Fruit fly (Drosophila melanogaster): ENCODE data around the gene smo.

smo gene

dm6 chr2L:277122-277671 is at the start of gene smo:
Gene smo, plus strand, starts transcription at chr2L:277582.
- TF ChIP-seq D1 (tag; optimal IDR thresholded peaks at IDR 0.05): no peak
- TF ChIP-seq CG17806 (tag; optimal IDR thresholded peaks at IDR 0.05): no peak
- peak; percentile 27 for TF ChIP-seq EcR (GFP tag; optimal IDR thresholded peaks at IDR 0.05)
- no peak for TF ChIP-seq CG32121 (GFP tag; IDR thresholded peaks at IDR 0.05)

- TF ChIP-seq CG14655 (GFP tag; optimal IDR thresholded peaks at IDR 0.05): no peak
- no peak for TF ChIP-seq EcR (GFP tag; optimal IDR thresholded peaks at IDR 0.05)
- no peak for TF ChIP-seq CG9948 (tag; optimal IDR thresholded peaks at IDR 0.05)
- no peak for TF ChIP-seq gl (tag; optimal IDR thresholded peaks at IDR 0.05)
- no peak for TF ChIP-seq CG4496 (GFP tag; IDR thresholded peaks at IDR 0.05)
- no peak for TF ChIP-seq CG13204 (GFP tag; optimal IDR thresholded peaks at IDR 0.05)
- no peak for TF ChIP-seq CG12605 (GFP tag; IDR thresholded peaks at IDR 0.05)
- no peak for TF ChIP-seq fd96Ca (GFP tag; IDR thresholded peaks at IDR 0.05)
- TF ChIP-seq CG10348 (GFP tag; IDR thresholded peaks at IDR 0.05): no peak
- no peak for TF ChIP-seq D1 (tag; optimal IDR thresholded peaks at IDR 0.05)
- TF ChIP-seq CG32121 (GFP tag; IDR thresholded peaks at IDR 0.05): no peak
- TF ChIP-seq Snoo (tag; optimal IDR thresholded peaks at IDR 0.05): no peak
- no peak for TF ChIP-seq CG8301 (tag; optimal IDR thresholded peaks at IDR 0.05)
- no peak for TF ChIP-seq Pif1A (GFP tag; optimal IDR thresholded peaks at IDR 0.05)
- TF ChIP-seq CG17806 (tag; optimal IDR thresholded peaks at IDR 0.05): no peak
- TF ChIP-seq CG15710 (tag; optimal IDR thresholded peaks at IDR 0.05): no peak
- TF ChIP-seq Ets98B (GFP tag; IDR thresholded peaks at IDR 0.05): no peak
Observed at dm6 chr2L:228246-228645, 49.1 kb upstream of the smo start.

- TF ChIP-seq CG8301 (tag; optimal IDR thresholded peaks at IDR 0.05): no peak
- no peak for TF ChIP-seq CG32121 (GFP tag; IDR thresholded peaks at IDR 0.05)
- no peak for TF ChIP-seq gl (tag; optimal IDR thresholded peaks at IDR 0.05)
- no peak for TF ChIP-seq CG13204 (GFP tag; optimal IDR thresholded peaks at IDR 0.05)
- no peak for TF ChIP-seq CG15710 (tag; optimal IDR thresholded peaks at IDR 0.05)
- TF ChIP-seq CG34367 (tag; optimal IDR thresholded peaks at IDR 0.05): no peak
- no peak for TF ChIP-seq CG17806 (tag; optimal IDR thresholded peaks at IDR 0.05)
- TF ChIP-seq EcR (GFP tag; optimal IDR thresholded peaks at IDR 0.05): no peak
- no peak for TF ChIP-seq CG14655 (GFP tag; optimal IDR thresholded peaks at IDR 0.05)
- TF ChIP-seq CG12605 (GFP tag; IDR thresholded peaks at IDR 0.05): no peak
- TF ChIP-seq Pif1B (GFP tag; optimal IDR thresholded peaks at IDR 0.05): no peak
- no peak for TF ChIP-seq Pif1A (GFP tag; optimal IDR thresholded peaks at IDR 0.05)
- no peak for TF ChIP-seq CG9948 (tag; optimal IDR thresholded peaks at IDR 0.05)
- TF ChIP-seq CG8159 (tag; optimal IDR thresholded peaks at IDR 0.05): no peak
- no peak for TF ChIP-seq rn (GFP tag; IDR thresholded peaks at IDR 0.05)
- no peak for TF ChIP-seq CG10348 (GFP tag; IDR thresholded peaks at IDR 0.05)
- no peak for TF ChIP-seq D1 (tag; optimal IDR thresholded peaks at IDR 0.05)
Observed at dm6 chr2L:232187-232586, 45.2 kb upstream of the smo start, which contains the start of gene CG13693. Gene CG13693, plus strand, starts transcription at chr2L:232487.

- no peak for TF ChIP-seq D1 (tag; optimal IDR thresholded peaks at IDR 0.05)
- no peak for TF ChIP-seq Pif1A (GFP tag; optimal IDR thresholded peaks at IDR 0.05)
- no peak for TF ChIP-seq fd96Ca (GFP tag; IDR thresholded peaks at IDR 0.05)
- TF ChIP-seq CG17806 (tag; optimal IDR thresholded peaks at IDR 0.05): no peak
- no peak for TF ChIP-seq CG34367 (tag; optimal IDR thresholded peaks at IDR 0.05)
Observed at dm6 chr2L:240176-240769, 37.1 kb upstream of the smo start.

dm6 chr2L:241415-241814 is 36.0 kb upstream of the smo start:
- TF ChIP-seq CG10348 (GFP tag; IDR thresholded peaks at IDR 0.05) (no peak), rn (GFP tag; IDR thresholded peaks at IDR 0.05) (no peak), CG9948 (tag; optimal IDR thresholded peaks at IDR 0.05) (no peak), CG34367 (tag; optimal IDR thresholded peaks at IDR 0.05) (no peak), CG8301 (tag; optimal IDR thresholded peaks at IDR 0.05) (no peak), D1 (tag; optimal IDR thresholded peaks at IDR 0.05) (no peak), CG13204 (GFP tag; optimal IDR thresholded peaks at IDR 0.05) (no peak), fd96Ca (GFP tag; IDR thresholded peaks at IDR 0.05) (no peak), EcR (GFP tag; optimal IDR thresholded peaks at IDR 0.05) (no peak), CG8159 (tag; optimal IDR thresholded peaks at IDR 0.05) (no peak), CG32121 (GFP tag; IDR thresholded peaks at IDR 0.05) (no peak), CG15710 (tag; optimal IDR thresholded peaks at IDR 0.05) (no peak), CG12605 (GFP tag; IDR thresholded peaks at IDR 0.05) (no peak), CG4496 (GFP tag; IDR thresholded peaks at IDR 0.05) (no peak), CG14655 (GFP tag; optimal IDR thresholded peaks at IDR 0.05) (no peak), Pif1B (GFP tag; optimal IDR thresholded peaks at IDR 0.05) (no peak), Ets98B (GFP tag; IDR thresholded peaks at IDR 0.05) (no peak), gl (tag; optimal IDR thresholded peaks at IDR 0.05) (no peak), Pif1A (GFP tag; optimal IDR thresholded peaks at IDR 0.05) (no peak), CG17806 (tag; optimal IDR thresholded peaks at IDR 0.05) (no peak)

dm6 chr2L:243123-243522 is 34.3 kb upstream of the smo start:
- TF ChIP-seq CG4496 (GFP tag; IDR thresholded peaks at IDR 0.05) (no peak), EcR (GFP tag; optimal IDR thresholded peaks at IDR 0.05) (no peak), CG34367 (tag; optimal IDR thresholded peaks at IDR 0.05) (no peak), Pif1A (GFP tag; optimal IDR thresholded peaks at IDR 0.05) (no peak), CG9948 (tag; optimal IDR thresholded peaks at IDR 0.05) (no peak), D1 (tag; optimal IDR thresholded peaks at IDR 0.05) (no peak), fd96Ca (GFP tag; IDR thresholded peaks at IDR 0.05) (no peak), Pif1B (GFP tag; optimal IDR thresholded peaks at IDR 0.05) (no peak), CG8301 (tag; optimal IDR thresholded peaks at IDR 0.05) (no peak), CG13204 (GFP tag; optimal IDR thresholded peaks at IDR 0.05) (no peak), gl (tag; optimal IDR thresholded peaks at IDR 0.05) (no peak), Ets98B (GFP tag; IDR thresholded peaks at IDR 0.05) (no peak), rn (GFP tag; IDR thresholded peaks at IDR 0.05) (no peak), CG10348 (GFP tag; IDR thresholded peaks at IDR 0.05) (no peak), CG14655 (GFP tag; optimal IDR thresholded peaks at IDR 0.05) (no peak)
